Worm (Caenorhabditis elegans) whole organism, L3 larva: ENCODE measurements around the gene R09H10.5.

Source experiments
- ama-1 ChIP-seq: fragments of 150-350 bp; optimal IDR thresholded peaks from 2 replicates; lab custom pipeline; 2018
- elt-1 ChIP-seq: fragments of 150-350 bp; optimal IDR thresholded peaks from 2 replicates; lab custom pipeline; 2014; ENCODE audit warnings: missing biosample characterization, missing genetic modification characterization
- fkh-10 ChIP-seq: sonication (generic microtip); optimal IDR thresholded peaks from 2 replicates; lab custom pipeline; 2017; ENCODE audit warnings: missing biosample characterization, missing genetic modification reagents, missing genetic modification characterization
- nfya-1 ChIP-seq: sonication (generic microtip); optimal IDR thresholded peaks from 2 replicates; lab custom pipeline; 2017; ENCODE audit warnings: missing genetic modification characterization, mild to moderate bottlenecking, missing compliant biosample characterization, antibody characterized with exemption, moderate library complexity; ENCODE audit not compliant: insufficient read depth
- nhr-76 ChIP-seq: fragments of 150-350 bp; sonication (generic microtip); optimal IDR thresholded peaks from 5 replicates; lab custom pipeline; 2014; ENCODE audit warnings: missing biosample characterization, missing genetic modification characterization
- skn-1 ChIP-seq: fragments of 150-350 bp; optimal IDR thresholded peaks from 2 replicates; lab custom pipeline; 2014; ENCODE audit warnings: missing biosample characterization, missing genetic modification characterization
- snpc-4 ChIP-seq: fragments of 150-350 bp; optimal IDR thresholded peaks from 2 replicates; lab custom pipeline; 2014; ENCODE audit warnings: missing biosample characterization, missing genetic modification characterization
- ztf-4 ChIP-seq: fragments of 150-350 bp; optimal IDR thresholded peaks from 2 replicates; lab custom pipeline; 2014; ENCODE audit warnings: missing biosample characterization, missing genetic modification characterization

- TF ChIP-seq skn-1 (tag; lab: Kevin White, UChicago) (no peak), snpc-4 (tag; lab: Kevin White, UChicago) (no peak), fkh-10 (GFP tag; lab: Kevin White, UChicago) (no peak), nhr-76 (tag; lab: Kevin White, UChicago) (no peak), ama-1 (lab: Kevin White, UChicago) (no peak), elt-1 (tag; lab: Kevin White, UChicago) (no peak), nfya-1 (tag; lab: Kevin White, UChicago) (no peak), ztf-4 (tag; lab: Kevin White, UChicago) (no peak)
Observed at ce11 chrIV:10664134-10664533, 35.5 kb upstream of the R09H10.5 start, which contains the start of gene K08C7.7.
